Fruit fly (Drosophila melanogaster): ENCODE measurements around the gene CG14551.

The CG14551 gene

dm6 chr3R:26042131-26042885 is 20.5 kb downstream of the CG14551 start (continued):
- TF ChIP-seq Ptx1 (GFP tag; IDR thresholded peaks at IDR 0.05), result peak; percentile 98
- TF ChIP-seq wor (GFP tag; IDR thresholded peaks at IDR 0.05), result peak; percentile 95
- peak; percentile 84 for TF ChIP-seq nerfin-1 (tag; optimal IDR thresholded peaks at IDR 0.05)
- peak; percentile 89 for TF ChIP-seq fd3F (GFP tag; optimal IDR thresholded peaks at IDR 0.05)
- peak; percentile 95 for TF ChIP-seq ATbp (GFP tag; optimal IDR thresholded peaks at IDR 0.05)
- TF ChIP-seq Mrtf (GFP tag; IDR thresholded peaks at IDR 0.05), result peak; percentile 96
- peak; percentile 80 for TF ChIP-seq Jarid2 (GFP tag; optimal IDR thresholded peaks at IDR 0.05)
- peak; percentile 88 for TF ChIP-seq CG8478 (optimal IDR thresholded peaks at IDR 0.05)
- peak; percentile 82 for TF ChIP-seq CG10321 (GFP tag; IDR thresholded peaks at IDR 0.05)
- TF ChIP-seq CG17829 (tag; optimal IDR thresholded peaks at IDR 0.05), result peak; percentile 93
- peak; percentile 96 for TF ChIP-seq pnt (GFP tag; optimal IDR thresholded peaks at IDR 0.05)
- TF ChIP-seq Taf1 (GFP tag; IDR thresholded peaks at IDR 0.05), result peak; percentile 91
- TF ChIP-seq pan (optimal IDR thresholded peaks at IDR 0.05), result no peak
- TF ChIP-seq pan (GFP tag; optimal IDR thresholded peaks at IDR 0.05 in 1 of 2, IDR thresholded peaks at IDR 0.05 in 1 of 2), result peak in 1 of 2 experiments; percentile 98
- peak; percentile 89 for TF ChIP-seq kni (GFP tag; optimal IDR thresholded peaks at IDR 0.05)
- peak; percentile 96 for TF ChIP-seq gce (GFP tag; IDR thresholded peaks at IDR 0.05)
- TF ChIP-seq Awh (GFP tag; IDR thresholded peaks at IDR 0.05), result peak; percentile 96
- peak; percentile 87 for TF ChIP-seq CG4404 (GFP tag; IDR thresholded peaks at IDR 0.05)
- TF ChIP-seq Stat92E (GFP tag; optimal IDR thresholded peaks at IDR 0.05), result peak in 1 of 3 experiments; percentile 59
- TF ChIP-seq luna (GFP tag; optimal IDR thresholded peaks at IDR 0.05), result peak; percentile 92
- TF ChIP-seq Ravus (GFP tag; IDR thresholded peaks at IDR 0.05), result peak; percentile 91
- TF ChIP-seq lov (optimal IDR thresholded peaks at IDR 0.05), result no peak
- TF ChIP-seq lov (GFP tag; IDR thresholded peaks at IDR 0.05), result peak; percentile 91
- TF ChIP-seq Chrac-16 (GFP tag; optimal IDR thresholded peaks at IDR 0.05), result peak; percentile 97
- peak; percentile 96 for TF ChIP-seq Atf3 (GFP tag; optimal IDR thresholded peaks at IDR 0.05)
- TF ChIP-seq CG6272 (GFP tag; IDR thresholded peaks at IDR 0.05), result peak; percentile 94
- TF ChIP-seq Hey (tag; optimal IDR thresholded peaks at IDR 0.05), result peak; percentile 81
- peak; percentile 95 for TF ChIP-seq gcm (GFP tag; optimal IDR thresholded peaks at IDR 0.05)
- peak; percentile 97 for TF ChIP-seq Hmr (GFP tag; optimal IDR thresholded peaks at IDR 0.05)
- peak; percentile 69 for TF ChIP-seq CG34376 (GFP tag; optimal IDR thresholded peaks at IDR 0.05)
- TF ChIP-seq lola (GFP tag; optimal IDR thresholded peaks at IDR 0.05), result peak in 1 of 3 experiments; percentile 92
- peak; percentile 97 for TF ChIP-seq CG2889 (GFP tag; IDR thresholded peaks at IDR 0.05)
- peak in 1 of 2 experiments; percentile 65 for TF ChIP-seq crp (GFP tag; optimal IDR thresholded peaks at IDR 0.05)
- TF ChIP-seq insv (GFP tag; optimal IDR thresholded peaks at IDR 0.05), result peak; percentile 59 to 64
- peak; percentile 99 for TF ChIP-seq dysf (GFP tag; IDR thresholded peaks at IDR 0.05)
- peak; percentile 96 for TF ChIP-seq ap (GFP tag; IDR thresholded peaks at IDR 0.05)
- peak; percentile 99 for TF ChIP-seq CG14441 (GFP tag; IDR thresholded peaks at IDR 0.05)
- TF ChIP-seq stc (GFP tag; IDR thresholded peaks at IDR 0.05), result peak; percentile 97
- peak; percentile 90 for TF ChIP-seq CG6175 (GFP tag; IDR thresholded peaks at IDR 0.05)
- no peak for TF ChIP-seq HLHmδ (GFP tag; optimal IDR thresholded peaks at IDR 0.05)
- peak; percentile 83 for TF ChIP-seq twi (tag; optimal IDR thresholded peaks at IDR 0.05)
- TF ChIP-seq CG16813 (GFP tag; IDR thresholded peaks at IDR 0.05; ENCODE audit: partially characterized antibody), result peak; percentile 35; the same call in 1 of the 3 replicates
- no peak for TF ChIP-seq amos (GFP tag; IDR thresholded peaks at IDR 0.05; ENCODE audit: partially characterized antibody)
- peak; percentile 94 for TF ChIP-seq CG10462 (GFP tag; optimal IDR thresholded peaks at IDR 0.05)
- TF ChIP-seq peb (GFP tag; IDR thresholded peaks at IDR 0.05), result peak; percentile 95
- peak; percentile 96 for TF ChIP-seq eyg (GFP tag; optimal IDR thresholded peaks at IDR 0.05)
- TF ChIP-seq CG11456 (GFP tag; IDR thresholded peaks at IDR 0.05), result peak; percentile 97
- peak; percentile 95 for TF ChIP-seq CG2712 (tag; optimal IDR thresholded peaks at IDR 0.05)
- TF ChIP-seq Hr3 (GFP tag; optimal IDR thresholded peaks at IDR 0.05), result peak; percentile 94

Data from whole organism, embryonic.